Fruit fly (Drosophila melanogaster) whole organism, embryonic: ENCODE measurements around the gene Drgx.
A peak's percentile ranks its signal among the peaks of the same experiment; 100 is the strongest.

Experiments used
- Ada2b ChIP-seq: fragments of 200-800 bp; sonication (Bioruptor generic); IDR thresholded peaks from 2 replicates; pipeline ENCODE4 v1.3.6; 2022; ENCODE audit warnings: missing biosample characterization, missing genetic modification characterization
- BEAF-32 ChIP-seq: fragments of 200-800 bp; sonication (Bioruptor generic); optimal IDR thresholded peaks from 3 replicates; lab custom pipeline; 2017; ENCODE audit warnings: missing biosample characterization, missing genetic modification characterization, mild to moderate bottlenecking, moderate library complexity, missing genetic modification reagents
- CG10267 ChIP-seq: fragments of 200-800 bp; sonication (Bioruptor generic); optimal IDR thresholded peaks from 2 replicates; lab custom pipeline; 2018; ENCODE audit warnings: missing biosample characterization, mild to moderate bottlenecking, missing genetic modification characterization, moderate library complexity
- CG10366 ChIP-seq: fragments of 200-800 bp; sonication (Bioruptor generic); IDR thresholded peaks from 2 replicates; pipeline ENCODE4 v1.3.6; 2022; ENCODE audit warnings: missing biosample characterization, missing genetic modification characterization
- CG10565 ChIP-seq: fragments of 200-800 bp; sonication (Bioruptor generic); optimal IDR thresholded peaks from 3 replicates; lab custom pipeline; 2016; ENCODE audit warnings: missing biosample characterization, mild to moderate bottlenecking, missing genetic modification characterization
- CG11504 ChIP-seq: fragments of 200-800 bp; sonication (Bioruptor generic); optimal IDR thresholded peaks from 3 replicates; lab custom pipeline; 2019; ENCODE audit warnings: missing biosample characterization, mild to moderate bottlenecking, missing genetic modification characterization, moderate library complexity
- CG15601 ChIP-seq: fragments of 200-800 bp; sonication (Bioruptor generic); optimal IDR thresholded peaks from 3 replicates; lab custom pipeline; 2019; ENCODE audit warnings: missing biosample characterization, mild to moderate bottlenecking, missing genetic modification characterization, moderate library complexity
- CG15696 ChIP-seq: fragments of 200-800 bp; sonication (Bioruptor generic); optimal IDR thresholded peaks from 2 replicates; lab custom pipeline; 2019; ENCODE audit warnings: missing biosample characterization, mild to moderate bottlenecking, missing genetic modification characterization, moderate library complexity
- CG17912 ChIP-seq: fragments of 200-800 bp; sonication (Bioruptor generic); optimal IDR thresholded peaks from 2 replicates; lab custom pipeline; 2018; ENCODE audit warnings: missing biosample characterization, mild to moderate bottlenecking, missing genetic modification characterization
- CG18011 ChIP-seq: fragments of 200-800 bp; sonication (Bioruptor generic); optimal IDR thresholded peaks from 2 replicates; lab custom pipeline; 2017; ENCODE audit warnings: missing biosample characterization, missing genetic modification characterization, mild to moderate bottlenecking, moderate library complexity, missing genotype
- CG2116 ChIP-seq: fragments of 200-800 bp; sonication (Bioruptor generic); optimal IDR thresholded peaks from 3 replicates; lab custom pipeline; 2018; ENCODE audit warnings: missing biosample characterization, mild to moderate bottlenecking, missing genetic modification characterization
- CG30020 ChIP-seq: fragments of 200-800 bp; optimal IDR thresholded peaks from 2 replicates; lab custom pipeline; 2019; ENCODE audit warnings: missing biosample characterization, mild to moderate bottlenecking, missing genetic modification characterization, moderate library complexity
- CG31224 ChIP-seq: fragments of 200-800 bp; sonication (Bioruptor generic); IDR thresholded peaks from 2 replicates; pipeline ENCODE4 v1.3.6; 2022; ENCODE audit warnings: missing biosample characterization, missing genetic modification characterization
- CG4328 ChIP-seq: fragments of 200-800 bp; sonication (Bioruptor generic); optimal IDR thresholded peaks from 3 replicates; lab custom pipeline; 2017; ENCODE audit warnings: missing biosample characterization, missing genetic modification reagents, missing genetic modification characterization
- CG4854 ChIP-seq: fragments of 200-800 bp; sonication (Bioruptor generic); optimal IDR thresholded peaks from 2 replicates; lab custom pipeline; 2016; ENCODE audit warnings: missing biosample characterization, missing genetic modification characterization, inconsistent platforms
- CG6175 ChIP-seq: fragments of 200-800 bp; sonication (Bioruptor generic); IDR thresholded peaks from 3 replicates; pipeline ENCODE4 v1.3.6; 2022; ENCODE audit warnings: missing biosample characterization, missing genetic modification characterization
- CG7963 ChIP-seq: fragments of 200-800 bp; sonication (Bioruptor generic); IDR thresholded peaks from 3 replicates; pipeline ENCODE4 v1.3.6; 2022; ENCODE audit warnings: missing biosample characterization, missing genetic modification characterization; ENCODE audit not compliant: partially characterized antibody
- CG8290 ChIP-seq, 3 experiments: fragments of 200-800 bp; sonication (Bioruptor generic); optimal IDR thresholded peaks; 2 replicates each; lab custom pipeline; 2016 to 2019; ENCODE audit warnings: missing biosample characterization in 3 of 3, missing genetic modification characterization in 3 of 3, mild to moderate bottlenecking in 2 of 3, moderate library complexity in 1 of 3
- CG9437 ChIP-seq: fragments of 200-800 bp; sonication (Bioruptor generic); optimal IDR thresholded peaks from 2 replicates; lab custom pipeline; 2018; ENCODE audit warnings: missing biosample characterization, mild to moderate bottlenecking, missing genetic modification characterization
- CTCF ChIP-seq: fragments of 200-800 bp; sonication (Bioruptor generic); optimal IDR thresholded peaks from 2 replicates; lab custom pipeline; 2017; ENCODE audit warnings: missing biosample characterization, mild to moderate bottlenecking, missing genetic modification characterization, moderate library complexity
- Dip3 ChIP-seq: fragments of 200-800 bp; sonication (Bioruptor generic); optimal IDR thresholded peaks from 3 replicates; lab custom pipeline; 2016; ENCODE audit warnings: missing biosample characterization, missing genetic modification characterization
- Dp ChIP-seq: fragments of 200-800 bp; sonication (Bioruptor generic); optimal IDR thresholded peaks from 2 replicates; lab custom pipeline; 2018; ENCODE audit warnings: missing biosample characterization, mild to moderate bottlenecking, missing genetic modification characterization, moderate library complexity
- E2f1 ChIP-seq: fragments of 200-800 bp; sonication (Bioruptor generic); IDR thresholded peaks from 2 replicates; pipeline ENCODE4 v1.3.6; 2022; ENCODE audit warnings: missing biosample characterization, missing genetic modification characterization
- E2f2 ChIP-seq: fragments of 200-800 bp; sonication (Bioruptor generic); IDR thresholded peaks from 2 replicates; pipeline ENCODE4 v1.3.6; 2022; ENCODE audit warnings: missing biosample characterization, missing genetic modification characterization
- Hand ChIP-seq: fragments of 200-800 bp; sonication (Bioruptor generic); optimal IDR thresholded peaks from 2 replicates; lab custom pipeline; 2017; ENCODE audit warnings: mild to moderate bottlenecking, missing biosample characterization, missing genetic modification reagents, missing genetic modification characterization
- Meics ChIP-seq: fragments of 200-800 bp; sonication (Bioruptor generic); optimal IDR thresholded peaks from 2 replicates; lab custom pipeline; 2017; ENCODE audit warnings: missing biosample characterization, mild to moderate bottlenecking, missing genetic modification characterization
- Nf-YC ChIP-seq: fragments of 200-800 bp; optimal IDR thresholded peaks from 3 replicates; lab custom pipeline; 2019; ENCODE audit warnings: missing biosample characterization, mild to moderate bottlenecking, missing genetic modification characterization, moderate library complexity
- amos ChIP-seq: fragments of 200-800 bp; sonication (Bioruptor generic); IDR thresholded peaks from 2 replicates; pipeline ENCODE4 v1.3.6; 2022; ENCODE audit warnings: missing biosample characterization, missing genetic modification characterization; ENCODE audit not compliant: partially characterized antibody
- bcd ChIP-seq: fragments of 200-800 bp; sonication (Bioruptor generic); optimal IDR thresholded peaks from 2 replicates; lab custom pipeline; 2017; ENCODE audit warnings: missing biosample characterization, mild to moderate bottlenecking, missing genetic modification characterization
- cad ChIP-seq: fragments of >200 bp; optimal IDR thresholded peaks from 2 replicates; lab custom pipeline; 2017; ENCODE audit warnings: missing biosample characterization, missing genetic modification characterization
- cato ChIP-seq: fragments of 200-800 bp; sonication (Bioruptor generic); optimal IDR thresholded peaks from 2 replicates; lab custom pipeline; 2016; ENCODE audit warnings: missing biosample characterization, missing genetic modification characterization, borderline replicate concordance
- corto ChIP-seq: fragments of 200-800 bp; sonication (Bioruptor generic); optimal IDR thresholded peaks from 2 replicates; lab custom pipeline; 2016; ENCODE audit warnings: missing biosample characterization, mild to moderate bottlenecking, missing genetic modification characterization, moderate library complexity
- dan ChIP-seq: fragments of 200-800 bp; sonication (Bioruptor generic); IDR thresholded peaks from 2 replicates; pipeline ENCODE4 v1.3.6; 2022; ENCODE audit warnings: missing biosample characterization, missing genetic modification characterization
- dysf ChIP-seq: fragments of 200-800 bp; sonication (Bioruptor generic); IDR thresholded peaks from 3 replicates; pipeline ENCODE4 v1.3.6; 2022; ENCODE audit warnings: missing biosample characterization, missing genetic modification characterization
- eve ChIP-seq, 2 experiments: fragments of >200 bp; optimal IDR thresholded peaks; 2 replicates each; lab custom pipeline; 2017; ENCODE audit warnings: missing biosample characterization in 2 of 2, missing genetic modification characterization in 2 of 2
- ewg ChIP-seq: fragments of 200-800 bp; sonication (Bioruptor generic); optimal IDR thresholded peaks from 3 replicates; lab custom pipeline; 2017; ENCODE audit warnings: mild to moderate bottlenecking, missing biosample characterization, missing genetic modification reagents, missing genetic modification characterization
- ken ChIP-seq: fragments of 200-800 bp; sonication (Bioruptor generic); IDR thresholded peaks from 3 replicates; pipeline ENCODE4 v1.3.6; 2022; ENCODE audit warnings: missing biosample characterization, missing genetic modification characterization
- nerfin-1 ChIP-seq: fragments of 200-800 bp; sonication (Bioruptor generic); optimal IDR thresholded peaks from 3 replicates; lab custom pipeline; 2019; ENCODE audit warnings: missing biosample characterization, mild to moderate bottlenecking, missing genetic modification characterization, moderate library complexity
- nmo ChIP-seq: fragments of 200-800 bp; sonication (Bioruptor generic); optimal IDR thresholded peaks from 2 replicates; lab custom pipeline; 2018; ENCODE audit warnings: missing biosample characterization, mild to moderate bottlenecking, missing genetic modification characterization, moderate library complexity
- onecut ChIP-seq: fragments of 200-800 bp; sonication (Bioruptor generic); IDR thresholded peaks from 2 replicates; pipeline ENCODE4 v1.3.6; 2022; ENCODE audit warnings: missing biosample characterization, missing genetic modification characterization
- phol ChIP-seq: fragments of 200-800 bp; sonication (Bioruptor generic); optimal IDR thresholded peaks from 3 replicates; lab custom pipeline; 2018; ENCODE audit warnings: missing biosample characterization, mild to moderate bottlenecking, missing genetic modification characterization, moderate library complexity
- repo ChIP-seq: fragments of 200-800 bp; sonication (Bioruptor generic); optimal IDR thresholded peaks from 2 replicates; lab custom pipeline; 2016; ENCODE audit warnings: missing biosample characterization, missing genetic modification characterization
- sens ChIP-seq: fragments of 200-800 bp; sonication (Bioruptor generic); peaks from one replicate; lab custom pipeline; 2016; ENCODE audit warnings: missing biosample characterization, missing genetic modification characterization
- shn ChIP-seq: fragments of 200-800 bp; sonication (Bioruptor generic); optimal IDR thresholded peaks from 3 replicates; lab custom pipeline; 2016; ENCODE audit warnings: missing biosample characterization, missing genetic modification characterization
- sim ChIP-seq: fragments of 200-800 bp; sonication (Bioruptor generic); IDR thresholded peaks from 2 replicates; pipeline ENCODE4 v1.3.6; 2022; ENCODE audit warnings: missing biosample characterization, missing genetic modification characterization
- stwl ChIP-seq: fragments of 200-800 bp; sonication (Bioruptor generic); optimal IDR thresholded peaks from 3 replicates; lab custom pipeline; 2018; ENCODE audit warnings: missing biosample characterization, mild to moderate bottlenecking, missing genetic modification characterization, moderate library complexity
- sug ChIP-seq: fragments of 200-800 bp; optimal IDR thresholded peaks from 2 replicates; lab custom pipeline; 2019; ENCODE audit warnings: missing biosample characterization, mild to moderate bottlenecking, missing genetic modification characterization, moderate library complexity
- ttk ChIP-seq: fragments of 200-800 bp; sonication (Bioruptor generic); IDR thresholded peaks from 2 replicates; pipeline ENCODE4 v2.1.2; 2022; ENCODE audit warnings: missing biosample characterization, missing genetic modification characterization
- unc-4 ChIP-seq: fragments of 200-800 bp; sonication (Bioruptor generic); IDR thresholded peaks from 2 replicates; pipeline ENCODE4 v1.3.6; 2022; ENCODE audit warnings: missing biosample characterization, missing genetic modification characterization; ENCODE audit not compliant: partially characterized antibody
- unpg ChIP-seq: fragments of 200-800 bp; sonication (Bioruptor generic); optimal IDR thresholded peaks from 3 replicates; lab custom pipeline; 2018; ENCODE audit warnings: missing biosample characterization, mild to moderate bottlenecking, missing genetic modification characterization, moderate library complexity
- vvl ChIP-seq: fragments of 200-800 bp; sonication (Bioruptor generic); IDR thresholded peaks from 2 replicates; pipeline ENCODE4 v1.3.6; 2022; ENCODE audit warnings: missing biosample characterization, missing genetic modification characterization

Drgx gene

dm6 chr2L:3711665-3712064 lies 49.1 kb downstream of the Drgx start, which contains the start of gene cutlet (continued):
- TF ChIP-seq ewg (GFP tag; lab: Kevin White, UChicago) (no peak), BEAF-32 (GFP tag; lab: Kevin White, UChicago) (peak; percentile 48), CG30020 (tag; lab: Kevin White, UChicago) (no peak), shn (GFP tag; lab: Kevin White, UChicago) (no peak), CG2116 (GFP tag; lab: Kevin White, UChicago) (peak; percentile 3), CG15601 (tag; lab: Kevin White, UChicago) (peak; percentile 24), CG7963 (no peak), ttk (no peak), CG9437 (GFP tag; lab: Kevin White, UChicago) (no peak), nerfin-1 (no peak), unc-4 (GFP tag; lab: Robert Waterston, UW) (no peak), CG31224 (GFP tag; lab: Robert Waterston, UW) (no peak), cato (GFP tag; lab: Kevin White, UChicago) (no peak), Hand (GFP tag; lab: Kevin White, UChicago) (no peak), Dip3 (GFP tag; lab: Kevin White, UChicago) (no peak), CG8290 (GFP tag; optimal IDR thresholded peaks at IDR 0.05; lab: Kevin White, UChicago) (no peak), CG8290 (tag; optimal IDR thresholded peaks at IDR 0.05; lab: Kevin White, UChicago) (no peak), sug (tag; lab: Kevin White, UChicago) (peak; percentile 25), E2f2 (GFP tag; lab: Robert Waterston, UW) (peak; percentile 91), repo (no peak), CG10366 (no peak), sens (peak; percentile 63), Nf-YC (tag; lab: Kevin White, UChicago) (peak; percentile 16), CG10565 (GFP tag; lab: Kevin White, UChicago) (no peak), E2f1 (GFP tag; lab: Robert Waterston, UW) (peak; percentile 86), corto (GFP tag; lab: Kevin White, UChicago) (no peak), stwl (peak; percentile 59), CG18011 (peak; percentile 97), Ada2b (no peak), CTCF (peak; percentile 6), dysf (GFP tag; lab: Robert Waterston, UW) (no peak), vvl (0 out of 2 replicates have a peak, but pooled peaks have one; percentile 23), CG4328 (GFP tag; lab: Kevin White, UChicago) (no peak), phol (tag; lab: Kevin White, UChicago) (peak; percentile 99), CG11504 (tag; lab: Kevin White, UChicago) (no peak), dan (no peak), nmo (peak; percentile 24), ken (no peak), cad (GFP tag; lab: Kevin White, UChicago) (no peak), Meics (GFP tag; lab: Kevin White, UChicago) (peak; percentile 40), CG6175 (GFP tag; lab: Robert Waterston, UW) (no peak), CG10267 (tag; lab: Kevin White, UChicago) (peak; percentile 6), onecut (GFP tag; lab: Robert Waterston, UW) (no peak), sim (GFP tag; lab: Robert Waterston, UW) (no peak), bcd (GFP tag; lab: Kevin White, UChicago) (no peak), eve (GFP tag; optimal IDR thresholded peaks at IDR 0.05; lab: Kevin White, UChicago) (peak in 1 of 2 experiments; percentile 27), Dp (peak; percentile 85), amos (GFP tag; lab: Robert Waterston, UW) (peak; percentile 22; the same call in 1 of the 2 replicates), CG4854 (peak; percentile 85), CG17912 (GFP tag; lab: Kevin White, UChicago) (no peak), CG15696 (tag; lab: Kevin White, UChicago) (no peak), unpg (GFP tag; lab: Kevin White, UChicago) (no peak)
